Worm (Caenorhabditis elegans) whole organism, L2 larva: ENCODE results near the gene pqn-94.

ENCODE experiments used
- blmp-1 ChIP-seq: sonication (generic microtip); optimal IDR thresholded peaks from 2 replicates; lab custom pipeline; 2017; ENCODE audit warnings: missing genetic modification characterization, mild to moderate bottlenecking, missing compliant biosample characterization, antibody characterized with exemption, moderate library complexity; ENCODE audit not compliant: insufficient read depth
- elt-1 ChIP-seq: fragments of 150-350 bp; optimal IDR thresholded peaks from 2 replicates; lab custom pipeline; 2014; ENCODE audit warnings: missing biosample characterization, missing genetic modification characterization
- elt-3 ChIP-seq: sonication (generic microtip); optimal IDR thresholded peaks from 2 replicates; lab custom pipeline; 2017; ENCODE audit warnings: missing biosample characterization, missing genetic modification characterization
- fos-1 ChIP-seq: fragments of 150-350 bp; optimal IDR thresholded peaks from 2 replicates; lab custom pipeline; 2014; ENCODE audit warnings: missing biosample characterization, missing genetic modification characterization
- lsy-2 ChIP-seq, 2 experiments: fragments of 150-350 bp in 1 of 2; sonication (generic microtip) in 1 of 2; optimal IDR thresholded peaks; 2 replicates each; lab custom pipeline; 2014 to 2017; ENCODE audit warnings: missing biosample characterization in 2 of 2, missing genetic modification characterization in 2 of 2
- mdl-1 ChIP-seq, 2 experiments: fragments of 150-350 bp in 1 of 2; sonication (generic microtip) in 1 of 2; optimal IDR thresholded peaks; 2 replicates each; lab custom pipeline; 2017; ENCODE audit warnings: missing biosample characterization in 2 of 2, missing genetic modification characterization in 2 of 2
- snpc-4 ChIP-seq: fragments of 150-350 bp; optimal IDR thresholded peaks from 2 replicates; lab custom pipeline; 2014; ENCODE audit warnings: missing biosample characterization, missing genetic modification characterization
- unc-39 ChIP-seq: fragments of 150-350 bp; optimal IDR thresholded peaks from 2 replicates; lab custom pipeline; 2014; ENCODE audit warnings: missing biosample characterization, missing genetic modification characterization
- unc-62 ChIP-seq: fragments of 150-350 bp; optimal IDR thresholded peaks from 2 replicates; lab custom pipeline; 2014; ENCODE audit warnings: missing biosample characterization, missing genetic modification reagents, missing genetic modification characterization
- zag-1 ChIP-seq: fragments of 150-350 bp; optimal IDR thresholded peaks from 2 replicates; lab custom pipeline; 2014; ENCODE audit warnings: missing biosample characterization, missing genetic modification characterization
- ztf-11 ChIP-seq: sonication (generic microtip); optimal IDR thresholded peaks from 2 replicates; lab custom pipeline; 2017; ENCODE audit warnings: missing biosample characterization, missing genetic modification characterization

DNA sequence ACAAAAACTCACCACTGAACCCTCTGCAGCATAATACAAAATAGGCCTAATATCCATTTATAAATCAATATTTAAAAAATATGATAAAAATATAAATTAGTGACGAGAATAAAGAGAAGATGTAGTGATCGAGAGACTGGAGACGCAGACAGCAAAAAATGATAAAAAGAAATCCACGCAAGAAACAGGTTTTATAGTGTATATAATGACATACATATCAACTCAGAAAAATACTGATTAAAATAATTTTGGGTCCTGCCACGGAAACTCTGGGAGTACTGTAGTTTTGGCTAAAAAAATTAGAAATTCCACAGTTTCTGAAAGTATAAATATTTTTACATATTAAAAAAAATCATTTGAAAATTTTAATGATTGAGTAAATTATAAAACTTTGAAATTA is 9.7 kb upstream of the pqn-94 start, which contains the start of gene mlt-4:
- TF ChIP-seq fos-1 (tag; lab: Kevin White, UChicago) (no peak), mdl-1 (tag; optimal IDR thresholded peaks at IDR 0.05; lab: Kevin White, UChicago) (no peak), elt-3 (tag; lab: Kevin White, UChicago) (no peak), zag-1 (no peak), blmp-1 (tag; lab: Kevin White, UChicago) (no peak), unc-62 (GFP tag; lab: Kevin White, UChicago) (no peak), elt-1 (tag; lab: Kevin White, UChicago) (no peak), snpc-4 (tag; lab: Kevin White, UChicago) (no peak), lsy-2 (tag; optimal IDR thresholded peaks at IDR 0.05; lab: Kevin White, UChicago) (no peak), unc-39 (tag; lab: Kevin White, UChicago) (no peak), ztf-11 (tag; lab: Kevin White, UChicago) (no peak)
